Fruit fly (Drosophila melanogaster) whole organism, embryonic: ENCODE measurements around the gene Kua.

Experiments used
- Blimp-1 ChIP-seq: fragments of 200-800 bp; sonication (Bioruptor generic); optimal IDR thresholded peaks from 3 replicates; lab custom pipeline; 2018; ENCODE audit warnings: missing biosample characterization, missing genetic modification characterization, mild to moderate bottlenecking, moderate library complexity, missing genetic modification reagents
- CG1024 ChIP-seq: fragments of 200-800 bp; sonication (Bioruptor generic); IDR thresholded peaks from 2 replicates; pipeline ENCODE4 v1.3.6; 2022; ENCODE audit warnings: missing biosample characterization, missing genetic modification characterization
- CG12219 ChIP-seq: fragments of 200-800 bp; sonication (Bioruptor generic); optimal IDR thresholded peaks from 3 replicates; lab custom pipeline; 2018; ENCODE audit warnings: missing biosample characterization, mild to moderate bottlenecking, missing genetic modification characterization
- CG14441 ChIP-seq: fragments of 200-800 bp; sonication (Bioruptor generic); IDR thresholded peaks from 2 replicates; pipeline ENCODE4 v1.3.6; 2022; ENCODE audit warnings: missing biosample characterization, missing genetic modification characterization
- CG16779 ChIP-seq: fragments of 200-800 bp; sonication (Bioruptor generic); IDR thresholded peaks from 2 replicates; pipeline ENCODE4 v1.3.6; 2022; ENCODE audit warnings: missing biosample characterization, missing genetic modification characterization
- CG17361 ChIP-seq: fragments of 200-800 bp; sonication (Bioruptor generic); IDR thresholded peaks from 3 replicates; pipeline ENCODE4 v1.3.6; 2022; ENCODE audit warnings: missing biosample characterization, missing genetic modification characterization
- CG1792 ChIP-seq: fragments of 200-800 bp; sonication (Bioruptor generic); optimal IDR thresholded peaks from 2 replicates; lab custom pipeline; 2016; ENCODE audit warnings: missing biosample characterization, missing genetic modification characterization
- CG18476 ChIP-seq: fragments of 200-800 bp; sonication (Bioruptor generic); optimal IDR thresholded peaks from 2 replicates; lab custom pipeline; 2016; ENCODE audit warnings: missing biosample characterization, mild to moderate bottlenecking, missing genetic modification characterization
- CG2889 ChIP-seq: fragments of 200-800 bp; sonication (Bioruptor generic); IDR thresholded peaks from 3 replicates; pipeline ENCODE4 v1.3.6; 2022; ENCODE audit warnings: missing biosample characterization, missing genetic modification characterization
- CG30020 ChIP-seq: fragments of 200-800 bp; optimal IDR thresholded peaks from 2 replicates; lab custom pipeline; 2019; ENCODE audit warnings: missing biosample characterization, mild to moderate bottlenecking, missing genetic modification characterization, moderate library complexity
- CG31441 ChIP-seq: fragments of 200-800 bp; sonication (Bioruptor generic); IDR thresholded peaks from 2 replicates; pipeline ENCODE4 v1.3.6; 2022; ENCODE audit warnings: missing biosample characterization, missing genetic modification characterization
- CG3281 ChIP-seq: fragments of 200-800 bp; sonication (Bioruptor generic); optimal IDR thresholded peaks from 3 replicates; lab custom pipeline; 2017; ENCODE audit warnings: missing biosample characterization, mild to moderate bottlenecking, missing genetic modification characterization
- CG4328 ChIP-seq: fragments of 200-800 bp; sonication (Bioruptor generic); optimal IDR thresholded peaks from 3 replicates; lab custom pipeline; 2017; ENCODE audit warnings: missing biosample characterization, missing genetic modification reagents, missing genetic modification characterization
- CG4360 ChIP-seq: fragments of 200-800 bp; sonication (Bioruptor generic); IDR thresholded peaks from 2 replicates; pipeline ENCODE4 v1.3.6; 2022; ENCODE audit warnings: missing biosample characterization, missing genetic modification characterization
- CG6175 ChIP-seq: fragments of 200-800 bp; sonication (Bioruptor generic); IDR thresholded peaks from 3 replicates; pipeline ENCODE4 v1.3.6; 2022; ENCODE audit warnings: missing biosample characterization, missing genetic modification characterization
- CG8388 ChIP-seq: fragments of 200-800 bp; sonication (Bioruptor generic); optimal IDR thresholded peaks from 2 replicates; lab custom pipeline; 2019; ENCODE audit warnings: missing biosample characterization, mild to moderate bottlenecking, missing genetic modification characterization, moderate library complexity
- CG9932 ChIP-seq: fragments of 200-800 bp; sonication (Bioruptor generic); IDR thresholded peaks from 2 replicates; pipeline ENCODE4 v1.3.6; 2022; ENCODE audit warnings: missing biosample characterization, missing genetic modification characterization
- CTCF ChIP-seq: fragments of 200-800 bp; sonication (Bioruptor generic); optimal IDR thresholded peaks from 2 replicates; lab custom pipeline; 2017; ENCODE audit warnings: missing biosample characterization, mild to moderate bottlenecking, missing genetic modification characterization, moderate library complexity
- D ChIP-seq, 2 experiments: fragments of 200-800 bp in 1 of 2; fragments of >200 bp in 1 of 2; sonication (Bioruptor generic) in 1 of 2; optimal IDR thresholded peaks; 2 replicates in 1 of 2; 3 replicates in 1 of 2; lab custom pipeline; 2017; ENCODE audit warnings: mild to moderate bottlenecking in 1 of 2, missing biosample characterization in 1 of 2, missing genetic modification characterization in 1 of 2, missing genetic modification reagents in 1 of 2
- Dfd ChIP-seq, 2 experiments: fragments of >200 bp; optimal IDR thresholded peaks; 2 replicates each; lab custom pipeline; 2017; ENCODE audit warnings: missing biosample characterization in 2 of 2, missing genetic modification characterization in 2 of 2
- HLH3B ChIP-seq: fragments of 200-800 bp; sonication (Bioruptor generic); IDR thresholded peaks from 2 replicates; pipeline ENCODE4 v1.3.6; 2022; ENCODE audit warnings: missing biosample characterization, missing genetic modification characterization
- Kr ChIP-seq: fragments of 200-800 bp; sonication (Bioruptor generic); optimal IDR thresholded peaks from 2 replicates; lab custom pipeline; 2017; ENCODE audit warnings: missing biosample characterization, mild to moderate bottlenecking, missing genetic modification characterization
- MBD-R2 ChIP-seq: fragments of 200-800 bp; sonication (Bioruptor generic); IDR thresholded peaks from 2 replicates; pipeline ENCODE4 v1.3.6; 2022; ENCODE audit warnings: missing biosample characterization, missing genetic modification characterization
- Meics ChIP-seq: fragments of 200-800 bp; sonication (Bioruptor generic); optimal IDR thresholded peaks from 2 replicates; lab custom pipeline; 2017; ENCODE audit warnings: missing biosample characterization, mild to moderate bottlenecking, missing genetic modification characterization
- Neu2 ChIP-seq: fragments of 200-800 bp; sonication (Bioruptor generic); optimal IDR thresholded peaks from 3 replicates; lab custom pipeline; 2016; ENCODE audit warnings: missing biosample characterization, missing genetic modification characterization, borderline replicate concordance
- Pdp1 ChIP-seq, 2 experiments: fragments of 200-800 bp; sonication (Bioruptor generic); optimal IDR thresholded peaks; 3 replicates each; lab custom pipeline; 2016; ENCODE audit warnings: missing biosample characterization in 2 of 2, missing genetic modification characterization in 2 of 2, mild to moderate bottlenecking in 1 of 2, moderate library complexity in 1 of 2
- Tbp ChIP-seq: fragments of >200 bp; optimal IDR thresholded peaks from 2 replicates; lab custom pipeline; 2018; ENCODE audit warnings: missing biosample characterization, missing genetic modification characterization
- ash1 ChIP-seq: fragments of 200-800 bp; sonication (Bioruptor generic); optimal IDR thresholded peaks from 2 replicates; lab custom pipeline; 2018; ENCODE audit warnings: missing biosample characterization, mild to moderate bottlenecking, missing genetic modification characterization
- ato ChIP-seq: fragments of 200-800 bp; sonication (Bioruptor generic); IDR thresholded peaks from 2 replicates; pipeline ENCODE4 v1.3.6; 2022; ENCODE audit warnings: missing biosample characterization, missing genetic modification characterization; ENCODE audit not compliant: partially characterized antibody
- cato ChIP-seq: fragments of 200-800 bp; sonication (Bioruptor generic); optimal IDR thresholded peaks from 2 replicates; lab custom pipeline; 2016; ENCODE audit warnings: missing biosample characterization, missing genetic modification characterization, borderline replicate concordance
- crc ChIP-seq: fragments of 200-800 bp; sonication (Bioruptor generic); optimal IDR thresholded peaks from 2 replicates; lab custom pipeline; 2016; ENCODE audit warnings: missing biosample characterization, missing genetic modification characterization
- crp ChIP-seq, 2 experiments: fragments of 200-800 bp; sonication (Bioruptor generic); optimal IDR thresholded peaks; 2 replicates in 1 of 2; 3 replicates in 1 of 2; lab custom pipeline; 2017; ENCODE audit warnings: missing biosample characterization in 2 of 2, missing genetic modification characterization in 2 of 2, mild to moderate bottlenecking in 1 of 2, moderate library complexity in 1 of 2
- dysf ChIP-seq: fragments of 200-800 bp; sonication (Bioruptor generic); IDR thresholded peaks from 3 replicates; pipeline ENCODE4 v1.3.6; 2022; ENCODE audit warnings: missing biosample characterization, missing genetic modification characterization
- gfzf ChIP-seq: fragments of 200-800 bp; sonication (Bioruptor generic); optimal IDR thresholded peaks from 2 replicates; lab custom pipeline; 2016; ENCODE audit warnings: missing biosample characterization, mild to moderate bottlenecking, missing genetic modification characterization, moderate library complexity
- mirr ChIP-seq: fragments of 200-800 bp; sonication (Bioruptor generic); optimal IDR thresholded peaks from 3 replicates; lab custom pipeline; 2018; ENCODE audit warnings: missing biosample characterization, mild to moderate bottlenecking, missing genetic modification characterization
- nerfin-1 ChIP-seq: fragments of 200-800 bp; sonication (Bioruptor generic); optimal IDR thresholded peaks from 3 replicates; lab custom pipeline; 2019; ENCODE audit warnings: missing biosample characterization, mild to moderate bottlenecking, missing genetic modification characterization, moderate library complexity
- nmo ChIP-seq: fragments of 200-800 bp; sonication (Bioruptor generic); optimal IDR thresholded peaks from 2 replicates; lab custom pipeline; 2018; ENCODE audit warnings: missing biosample characterization, mild to moderate bottlenecking, missing genetic modification characterization, moderate library complexity
- onecut ChIP-seq: fragments of 200-800 bp; sonication (Bioruptor generic); IDR thresholded peaks from 2 replicates; pipeline ENCODE4 v1.3.6; 2022; ENCODE audit warnings: missing biosample characterization, missing genetic modification characterization
- org-1 ChIP-seq: fragments of 200-800 bp; sonication (Bioruptor generic); optimal IDR thresholded peaks from 2 replicates; lab custom pipeline; 2017; ENCODE audit warnings: missing biosample characterization, missing genetic modification characterization
- pan ChIP-seq, 4 experiments: fragments of >200 bp in 3 of 4; fragments of 200-800 bp in 1 of 4; sonication (Bioruptor generic) in 1 of 4; optimal IDR thresholded peaks in 3 of 4; IDR thresholded peaks in 1 of 4; 2 replicates each; pipeline versions ENCODE4 v1.3.6 to Lab custom; 2017 to 2022; ENCODE audit warnings: missing biosample characterization in 2 of 4, missing genetic modification characterization in 2 of 4, mixed read lengths in 1 of 4
- peb ChIP-seq: fragments of 200-800 bp; sonication (Bioruptor generic); IDR thresholded peaks from 2 replicates; pipeline ENCODE4 v1.3.6; 2022; ENCODE audit warnings: missing biosample characterization, missing genetic modification characterization
- pho ChIP-seq: fragments of 200-800 bp; sonication (Bioruptor generic); optimal IDR thresholded peaks from 2 replicates; lab custom pipeline; 2016; ENCODE audit warnings: missing biosample characterization, missing genetic modification characterization
- row ChIP-seq: fragments of 200-800 bp; sonication (Bioruptor generic); IDR thresholded peaks from 3 replicates; pipeline ENCODE4 v1.3.6; 2022; ENCODE audit warnings: missing biosample characterization, missing genetic modification characterization
- sob ChIP-seq: fragments of 200-800 bp; sonication (Bioruptor generic); IDR thresholded peaks from 2 replicates; pipeline ENCODE4 v1.3.6; 2022; ENCODE audit warnings: missing biosample characterization, missing genetic modification characterization
- ssp ChIP-seq: fragments of 200-800 bp; sonication (Bioruptor generic); IDR thresholded peaks from 2 replicates; pipeline ENCODE4 v1.3.6; 2022; ENCODE audit warnings: missing biosample characterization, missing genetic modification characterization
- tin ChIP-seq: fragments of 200-800 bp; sonication (Bioruptor generic); optimal IDR thresholded peaks from 3 replicates; lab custom pipeline; 2016; ENCODE audit warnings: missing biosample characterization, missing genetic modification characterization
- tup ChIP-seq: fragments of 200-800 bp; sonication (Bioruptor generic); optimal IDR thresholded peaks from 2 replicates; lab custom pipeline; 2016; ENCODE audit warnings: missing biosample characterization, mild to moderate bottlenecking, missing genetic modification characterization, moderate library complexity
- tx ChIP-seq: fragments of 200-800 bp; sonication (Bioruptor generic); optimal IDR thresholded peaks from 2 replicates; lab custom pipeline; 2016; ENCODE audit warnings: missing biosample characterization, missing genetic modification characterization
- zen2 ChIP-seq: fragments of 200-800 bp; sonication (Bioruptor generic); IDR thresholded peaks from 3 replicates; pipeline ENCODE4 v1.3.6; 2022; ENCODE audit warnings: missing biosample characterization, missing genetic modification characterization; ENCODE audit not compliant: partially characterized antibody

Gene Kua

dm6 chr2L:20091094-20091679, 6.2 kb upstream of the Kua start, which contains the start of the genes CG10747 and Pyroxd1 (continued):
- TF ChIP-seq pan (optimal IDR thresholded peaks at IDR 0.05; lab: Kevin White, UChicago) (no peak), pan (GFP tag; optimal IDR thresholded peaks at IDR 0.05 in 1 of 2, IDR thresholded peaks at IDR 0.05 in 1 of 2) (peak in 1 of 2 experiments; percentile 95), crp (GFP tag; optimal IDR thresholded peaks at IDR 0.05; lab: Kevin White, UChicago) (peak; percentile 88 to 96), CG1792 (GFP tag; lab: Kevin White, UChicago) (peak; percentile 84), Tbp (GFP tag; lab: Kevin White, UChicago) (no peak), CG16779 (GFP tag; lab: Robert Waterston, UW) (peak; percentile 67; the same call in 1 of the 2 replicates), CG4328 (GFP tag; lab: Kevin White, UChicago) (peak; percentile 92), CG14441 (GFP tag; lab: Robert Waterston, UW) (peak; percentile 95), gfzf (GFP tag; lab: Kevin White, UChicago) (peak; percentile 78), dysf (GFP tag; lab: Robert Waterston, UW) (peak; percentile 98), tx (GFP tag; lab: Kevin White, UChicago) (peak; percentile 93), CG31441 (GFP tag; lab: Robert Waterston, UW) (peak; percentile 94), org-1 (GFP tag; lab: Kevin White, UChicago) (peak; percentile 92), tin (GFP tag; lab: Kevin White, UChicago) (peak; percentile 97), CG2889 (peak; percentile 92), CG1024 (GFP tag; lab: Robert Waterston, UW) (peak; percentile 54; the same call in 1 of the 2 replicates), Kr (GFP tag; lab: Kevin White, UChicago) (no peak), ssp (peak; percentile 86), nmo (GFP tag; lab: Kevin White, UChicago) (peak; percentile 98), onecut (GFP tag; lab: Robert Waterston, UW) (peak; percentile 86), CG18476 (GFP tag; lab: Kevin White, UChicago) (peak; percentile 94), pho (GFP tag; lab: Kevin White, UChicago) (peak; percentile 97), row (peak; percentile 99), CG8388 (GFP tag; lab: Kevin White, UChicago) (peak; percentile 95), crc (GFP tag; lab: Kevin White, UChicago) (peak; percentile 90), sob (peak; percentile 97), Blimp-1 (GFP tag; lab: Kevin White, UChicago) (peak; percentile 93), D (optimal IDR thresholded peaks at IDR 0.05; lab: Kevin White, UChicago) (no peak), D (GFP tag; optimal IDR thresholded peaks at IDR 0.05; lab: Kevin White, UChicago) (peak; percentile 91), CG12219 (GFP tag; lab: Kevin White, UChicago) (peak; percentile 96), CG9932 (GFP tag; lab: Robert Waterston, UW) (peak; percentile 97), CG17361 (GFP tag; lab: Robert Waterston, UW) (peak; percentile 98), CG4360 (GFP tag; lab: Robert Waterston, UW) (peak; percentile 35; the same call in 1 of the 2 replicates), cato (GFP tag; lab: Kevin White, UChicago) (peak; percentile 96), CG6175 (GFP tag; lab: Robert Waterston, UW) (peak; percentile 88), HLH3B (peak; percentile 93), ash1 (GFP tag; lab: Kevin White, UChicago) (peak; percentile 70), Meics (GFP tag; lab: Kevin White, UChicago) (peak; percentile 96), Neu2 (GFP tag; lab: Kevin White, UChicago) (peak; percentile 66), tup (peak; percentile 89), CG30020 (peak; percentile 85), nerfin-1 (tag; lab: Kevin White, UChicago) (peak; percentile 92), CTCF (GFP tag; lab: Kevin White, UChicago) (peak; percentile 56), peb (GFP tag; lab: Robert Waterston, UW) (peak; percentile 87), MBD-R2 (GFP tag; lab: Robert Waterston, UW) (peak; percentile 85), ato (no peak), mirr (peak; percentile 93), Dfd (GFP tag; optimal IDR thresholded peaks at IDR 0.05; lab: Kevin White, UChicago) (peak in 1 of 2 experiments; percentile 85), zen2 (GFP tag; lab: Robert Waterston, UW) (no peak), Pdp1 (GFP tag; optimal IDR thresholded peaks at IDR 0.05; lab: Kevin White, UChicago) (peak; percentile 93 to 96), CG3281 (GFP tag; lab: Kevin White, UChicago) (peak; percentile 97)
